Fruit fly (Drosophila melanogaster) whole organism, pupa: ENCODE measurements around the gene mRpL30.

Experiments used
- CG12605 ChIP-seq: fragments of 200-800 bp; sonication (Bioruptor generic); IDR thresholded peaks from 2 replicates; pipeline ENCODE4 v1.3.6; 2022; ENCODE audit warnings: missing biosample characterization, missing genetic modification characterization
- CG14655 ChIP-seq: fragments of 200-800 bp; sonication (Bioruptor generic); optimal IDR thresholded peaks from 3 replicates; lab custom pipeline; 2017; ENCODE audit warnings: mild to moderate bottlenecking, missing biosample characterization, missing genetic modification reagents, missing genetic modification characterization
- CG34367 ChIP-seq: fragments of 200-800 bp; sonication (Bioruptor generic); optimal IDR thresholded peaks from 2 replicates; lab custom pipeline; 2018; ENCODE audit warnings: missing biosample characterization, mild to moderate bottlenecking, missing genetic modification characterization
- CG8159 ChIP-seq: fragments of 200-800 bp; sonication (Bioruptor generic); optimal IDR thresholded peaks from 3 replicates; lab custom pipeline; 2018; ENCODE audit warnings: missing biosample characterization, mild to moderate bottlenecking, missing genetic modification characterization, moderate library complexity
- CG8301 ChIP-seq: fragments of 200-800 bp; sonication (Bioruptor generic); optimal IDR thresholded peaks from 2 replicates; lab custom pipeline; 2018; ENCODE audit warnings: missing biosample characterization, mild to moderate bottlenecking, missing genetic modification characterization
- CG9948 ChIP-seq: fragments of 200-800 bp; sonication (Bioruptor generic); optimal IDR thresholded peaks from 2 replicates; lab custom pipeline; 2018; ENCODE audit warnings: missing biosample characterization, mild to moderate bottlenecking, missing genetic modification characterization, moderate library complexity
- D1 ChIP-seq: fragments of 200-800 bp; sonication (Bioruptor generic); optimal IDR thresholded peaks from 2 replicates; lab custom pipeline; 2018; ENCODE audit warnings: missing biosample characterization, mild to moderate bottlenecking, missing genetic modification characterization, moderate library complexity
- Ets98B ChIP-seq: fragments of 200-800 bp; sonication (Bioruptor generic); IDR thresholded peaks from 2 replicates; pipeline ENCODE4 v1.3.6; 2022; ENCODE audit warnings: missing biosample characterization, missing genetic modification characterization
- Pif1B ChIP-seq: fragments of 200-800 bp; sonication (Bioruptor generic); optimal IDR thresholded peaks from 3 replicates; lab custom pipeline; 2016; ENCODE audit warnings: missing biosample characterization, missing genetic modification characterization
- fd96Ca ChIP-seq: fragments of 200-800 bp; sonication (Bioruptor generic); IDR thresholded peaks from 3 replicates; pipeline ENCODE4 v1.3.6; 2022; ENCODE audit warnings: missing biosample characterization, missing genetic modification characterization

DNA sequence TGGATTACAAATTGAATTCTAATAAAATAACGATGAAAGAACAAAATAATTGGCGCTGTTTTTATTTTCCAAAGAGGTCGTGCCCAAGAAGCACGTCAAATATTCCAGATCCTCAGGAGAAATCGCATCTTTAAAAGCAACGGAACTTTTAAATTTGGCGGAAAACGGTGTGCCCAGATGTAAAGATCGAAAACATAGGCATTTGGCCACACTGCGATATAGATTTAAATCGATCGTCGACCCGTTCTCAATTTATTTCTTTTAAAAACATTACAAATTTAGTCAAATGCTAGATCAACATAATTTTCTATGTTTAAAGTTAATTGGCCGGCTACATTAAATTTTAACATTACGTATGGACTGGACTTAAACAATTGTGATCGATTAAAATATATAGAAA, 20.5 kb upstream of the mRpL30 start:
- TF ChIP-seq Pif1B (no peak), Ets98B (GFP tag; lab: Robert Waterston, UW) (no peak), CG8301 (no peak), fd96Ca (GFP tag; lab: Robert Waterston, UW) (no peak), D1 (tag; lab: Kevin White, UChicago) (no peak), CG12605 (GFP tag; lab: Robert Waterston, UW) (no peak), CG14655 (GFP tag; lab: Kevin White, UChicago) (no peak), CG34367 (tag; lab: Kevin White, UChicago) (no peak), CG9948 (tag; lab: Kevin White, UChicago) (no peak), CG8159 (no peak)
